Worm (Caenorhabditis elegans): Measurements from ENCODE around the gene par-3.

ce11 chrIII:5718385-5718784, 54.4 kb downstream of the par-3 start:
- TF ChIP-seq nhr-237 (tag; optimal IDR thresholded peaks at IDR 0.05): no peak
- TF ChIP-seq snpc-4 (tag; optimal IDR thresholded peaks at IDR 0.05): no peak

Data from whole organism, mixed stage, embryonic.